Fruit fly (Drosophila melanogaster) Kc167 (cell line): ENCODE data around the gene FASN1.

Source experiments
- Myc ChIP-seq: fragments of >200 bp; optimal IDR thresholded peaks from 2 replicates; lab custom pipeline; 2017; ENCODE audit warnings: missing external identifiers
- Sin3A ChIP-seq: fragments of >200 bp; optimal IDR thresholded peaks from 2 replicates; lab custom pipeline; 2018; ENCODE audit warnings: missing external identifiers
- h ChIP-seq: fragments of >200 bp; optimal IDR thresholded peaks from 3 replicates; lab custom pipeline; 2018; ENCODE audit warnings: missing external identifiers
- insv ChIP-seq: fragments of >200 bp; optimal IDR thresholded peaks from 3 replicates; lab custom pipeline; 2018; ENCODE audit warnings: missing external identifiers
- psq ChIP-seq: fragments of >200 bp; optimal IDR thresholded peaks from 2 replicates; lab custom pipeline; 2017; ENCODE audit warnings: missing external identifiers
- ttk ChIP-seq: sonication (Bioruptor generic); optimal IDR thresholded peaks from 2 replicates; lab custom pipeline; 2017; ENCODE audit warnings: missing external identifiers

- TF ChIP-seq h = no peak
- no peak for TF ChIP-seq ttk (lab: Kevin White, UChicago)
- TF ChIP-seq psq (lab: Kevin White, UChicago) = no peak
- TF ChIP-seq insv (lab: Kevin White, UChicago) = no peak
- TF ChIP-seq Myc (lab: Kevin White, UChicago) = no peak
- TF ChIP-seq Sin3A (lab: Kevin White, UChicago) = no peak
Observed at dm6 chr2L:3030350-3030749, 26.0 kb upstream of the FASN1 start, which contains the start of gene GABPI.
